Fruit fly (Drosophila melanogaster) whole organism, embryonic: ENCODE data around the gene CG6083.

ENCODE experiments used
- CG10147 ChIP-seq: fragments of 200-800 bp; sonication (Bioruptor generic); optimal IDR thresholded peaks from 2 replicates; lab custom pipeline; 2019; ENCODE audit warnings: missing biosample characterization, mild to moderate bottlenecking, missing genetic modification characterization, moderate library complexity
- CG10321 ChIP-seq: fragments of 200-800 bp; sonication (Bioruptor generic); IDR thresholded peaks from 2 replicates; pipeline ENCODE4 v1.3.6; 2022; ENCODE audit warnings: missing biosample characterization, missing genetic modification characterization
- CG10431 ChIP-seq: fragments of 200-800 bp; sonication (Bioruptor generic); optimal IDR thresholded peaks from 3 replicates; lab custom pipeline; 2018; ENCODE audit warnings: missing biosample characterization, mild to moderate bottlenecking, missing genetic modification characterization
- CG1233 ChIP-seq: fragments of 200-800 bp; sonication (Bioruptor generic); optimal IDR thresholded peaks from 4 replicates; lab custom pipeline; 2018; ENCODE audit warnings: missing biosample characterization, mild to moderate bottlenecking, missing genetic modification characterization
- CG12942 ChIP-seq: fragments of 200-800 bp; sonication (Bioruptor generic); optimal IDR thresholded peaks from 3 replicates; lab custom pipeline; 2016; ENCODE audit warnings: missing biosample characterization, missing genetic modification characterization
- CG13123 ChIP-seq: fragments of 200-800 bp; sonication (Bioruptor generic); optimal IDR thresholded peaks from 2 replicates; lab custom pipeline; 2016; ENCODE audit warnings: missing biosample characterization, missing genetic modification characterization
- CG14014 ChIP-seq: fragments of 200-800 bp; sonication (Bioruptor generic); IDR thresholded peaks from 2 replicates; pipeline ENCODE4 v1.3.6; 2022; ENCODE audit warnings: missing biosample characterization, missing genetic modification characterization
- CG17385 ChIP-seq: fragments of 200-800 bp; sonication (Bioruptor generic); optimal IDR thresholded peaks from 3 replicates; lab custom pipeline; 2018; ENCODE audit warnings: missing biosample characterization, mild to moderate bottlenecking, missing genetic modification characterization
- CG2116 ChIP-seq: fragments of 200-800 bp; sonication (Bioruptor generic); optimal IDR thresholded peaks from 3 replicates; lab custom pipeline; 2018; ENCODE audit warnings: missing biosample characterization, mild to moderate bottlenecking, missing genetic modification characterization
- CG2129 ChIP-seq: fragments of 200-800 bp; sonication (Bioruptor generic); IDR thresholded peaks from 2 replicates; pipeline ENCODE4 v1.3.6; 2022; ENCODE audit warnings: missing biosample characterization, missing genetic modification characterization; ENCODE audit not compliant: partially characterized antibody
- CG30431 ChIP-seq: fragments of 200-800 bp; sonication (Bioruptor generic); optimal IDR thresholded peaks from 2 replicates; lab custom pipeline; 2017; ENCODE audit warnings: missing biosample characterization, missing genetic modification characterization
- CG33213 ChIP-seq: fragments of 200-800 bp; sonication (Bioruptor generic); optimal IDR thresholded peaks from 3 replicates; lab custom pipeline; 2016; ENCODE audit warnings: missing biosample characterization, missing genetic modification characterization
- CG4424 ChIP-seq: fragments of 200-800 bp; sonication (Bioruptor generic); optimal IDR thresholded peaks from 3 replicates; lab custom pipeline; 2016; ENCODE audit warnings: missing biosample characterization, missing genetic modification characterization
- CG6854 ChIP-seq: fragments of 200-800 bp; sonication (Bioruptor generic); optimal IDR thresholded peaks from 3 replicates; lab custom pipeline; 2017; ENCODE audit warnings: missing biosample characterization, mild to moderate bottlenecking, missing genetic modification characterization
- CG7271 ChIP-seq: fragments of 200-800 bp; sonication (Bioruptor generic); optimal IDR thresholded peaks from 2 replicates; lab custom pipeline; 2018; ENCODE audit warnings: missing biosample characterization, mild to moderate bottlenecking, missing genetic modification characterization, moderate library complexity
- CG7928 ChIP-seq: fragments of 200-800 bp; sonication (Bioruptor generic); optimal IDR thresholded peaks from 2 replicates; lab custom pipeline; 2017; ENCODE audit warnings: missing biosample characterization, mild to moderate bottlenecking, missing genetic modification characterization
- CG8924 ChIP-seq: fragments of 200-800 bp; optimal IDR thresholded peaks from 3 replicates; lab custom pipeline; 2019; ENCODE audit warnings: missing biosample characterization, mild to moderate bottlenecking, missing genetic modification characterization, moderate library complexity
- CG9932 ChIP-seq: fragments of 200-800 bp; sonication (Bioruptor generic); IDR thresholded peaks from 2 replicates; pipeline ENCODE4 v1.3.6; 2022; ENCODE audit warnings: missing biosample characterization, missing genetic modification characterization
- CTCF ChIP-seq: fragments of 200-800 bp; sonication (Bioruptor generic); optimal IDR thresholded peaks from 2 replicates; lab custom pipeline; 2017; ENCODE audit warnings: missing biosample characterization, mild to moderate bottlenecking, missing genetic modification characterization, moderate library complexity
- D ChIP-seq, 2 experiments: fragments of 200-800 bp in 1 of 2; fragments of >200 bp in 1 of 2; sonication (Bioruptor generic) in 1 of 2; optimal IDR thresholded peaks; 2 replicates in 1 of 2; 3 replicates in 1 of 2; lab custom pipeline; 2017; ENCODE audit warnings: mild to moderate bottlenecking in 1 of 2, missing biosample characterization in 1 of 2, missing genetic modification characterization in 1 of 2, missing genetic modification reagents in 1 of 2
- Dek ChIP-seq: fragments of 200-800 bp; sonication (Bioruptor generic); optimal IDR thresholded peaks from 3 replicates; lab custom pipeline; 2019; ENCODE audit warnings: missing biosample characterization, mild to moderate bottlenecking, missing genetic modification characterization, moderate library complexity
- Dip3 ChIP-seq: fragments of 200-800 bp; sonication (Bioruptor generic); optimal IDR thresholded peaks from 3 replicates; lab custom pipeline; 2016; ENCODE audit warnings: missing biosample characterization, missing genetic modification characterization
- E2f1 ChIP-seq: fragments of 200-800 bp; sonication (Bioruptor generic); IDR thresholded peaks from 2 replicates; pipeline ENCODE4 v1.3.6; 2022; ENCODE audit warnings: missing biosample characterization, missing genetic modification characterization
- Fer2 ChIP-seq: fragments of 200-800 bp; sonication (Bioruptor generic); optimal IDR thresholded peaks from 2 replicates; lab custom pipeline; 2018; ENCODE audit warnings: missing biosample characterization, mild to moderate bottlenecking, missing genetic modification characterization, moderate library complexity
- HHEX ChIP-seq: fragments of 200-800 bp; sonication (Bioruptor generic); optimal IDR thresholded peaks from 3 replicates; lab custom pipeline; 2017; ENCODE audit warnings: missing biosample characterization, mild to moderate bottlenecking, missing genetic modification characterization, missing genetic modification reagents
- HLH54F ChIP-seq: fragments of 200-800 bp; sonication (Bioruptor generic); optimal IDR thresholded peaks from 3 replicates; lab custom pipeline; 2016; ENCODE audit warnings: missing biosample characterization, missing genetic modification characterization
- Hr51 ChIP-seq, 2 experiments: fragments of 200-800 bp; sonication (Bioruptor generic); optimal IDR thresholded peaks; 2 replicates in 1 of 2; 3 replicates in 1 of 2; lab custom pipeline; 2016 to 2018; ENCODE audit warnings: missing biosample characterization in 2 of 2, missing genetic modification characterization in 2 of 2, mild to moderate bottlenecking in 1 of 2, moderate library complexity in 1 of 2
- Lpt ChIP-seq: fragments of >200 bp; optimal IDR thresholded peaks from 2 replicates; lab custom pipeline; 2018; ENCODE audit warnings: missing biosample characterization, missing genetic modification characterization
- MESR4 ChIP-seq: fragments of 200-800 bp; sonication (Bioruptor generic); optimal IDR thresholded peaks from 2 replicates; lab custom pipeline; 2018; ENCODE audit warnings: missing biosample characterization, mild to moderate bottlenecking, missing genetic modification characterization, moderate library complexity
- Sry-β ChIP-seq: fragments of 200-800 bp; sonication (Bioruptor generic); optimal IDR thresholded peaks from 2 replicates; lab custom pipeline; 2018; ENCODE audit warnings: missing biosample characterization, mild to moderate bottlenecking, missing genetic modification characterization, moderate library complexity
- aop ChIP-seq: fragments of 200-800 bp; sonication (Bioruptor generic); IDR thresholded peaks from 2 replicates; pipeline ENCODE4 v1.3.6; 2022; ENCODE audit warnings: missing biosample characterization, missing genetic modification characterization
- ara ChIP-seq: fragments of 200-800 bp; sonication (Bioruptor generic); IDR thresholded peaks from 2 replicates; pipeline ENCODE4 v1.3.6; 2022; ENCODE audit warnings: missing biosample characterization, missing genetic modification characterization
- bbx ChIP-seq: fragments of 200-800 bp; sonication (Bioruptor generic); IDR thresholded peaks from 2 replicates; pipeline ENCODE4 v1.3.6; 2022; ENCODE audit warnings: missing biosample characterization, missing genetic modification characterization; ENCODE audit not compliant: partially characterized antibody
- croc ChIP-seq: fragments of 200-800 bp; sonication (Bioruptor generic); conservative IDR thresholded peaks from 3 replicates; pipeline ENCODE4 v1.3.6; 2022; ENCODE audit warnings: missing biosample characterization, missing genetic modification characterization
- danr ChIP-seq: fragments of 200-800 bp; sonication (Bioruptor generic); IDR thresholded peaks from 2 replicates; pipeline ENCODE4 v1.3.6; 2022; ENCODE audit warnings: missing biosample characterization, missing genetic modification characterization
- disco-r ChIP-seq: fragments of 200-800 bp; sonication (Bioruptor generic); optimal IDR thresholded peaks from 2 replicates; lab custom pipeline; 2016; ENCODE audit warnings: missing biosample characterization, missing genetic modification characterization
- gro ChIP-seq: fragments of 200-800 bp; sonication (Bioruptor generic); optimal IDR thresholded peaks from 2 replicates; lab custom pipeline; 2016; ENCODE audit warnings: missing biosample characterization, missing genetic modification characterization
- gsb-n ChIP-seq: fragments of 200-800 bp; sonication (Bioruptor generic); optimal IDR thresholded peaks from 3 replicates; lab custom pipeline; 2018; ENCODE audit warnings: missing biosample characterization, mild to moderate bottlenecking, missing genetic modification characterization
- h ChIP-seq: fragments of >200 bp; optimal IDR thresholded peaks from 2 replicates; lab custom pipeline; 2017
- ind ChIP-seq: fragments of 200-800 bp; sonication (Bioruptor generic); optimal IDR thresholded peaks from 3 replicates; lab custom pipeline; 2016; ENCODE audit warnings: missing biosample characterization, missing genetic modification characterization
- jumu ChIP-seq: fragments of 200-800 bp; sonication (Bioruptor generic); optimal IDR thresholded peaks from 3 replicates; lab custom pipeline; 2016; ENCODE audit warnings: missing biosample characterization, missing genetic modification characterization
- lab ChIP-seq: fragments of 200-800 bp; sonication (Bioruptor generic); optimal IDR thresholded peaks from 3 replicates; lab custom pipeline; 2017; ENCODE audit warnings: missing biosample characterization, missing genetic modification characterization, mild to moderate bottlenecking, moderate library complexity, missing genetic modification reagents
- nerfin-2 ChIP-seq: fragments of 200-800 bp; sonication (Bioruptor generic); IDR thresholded peaks from 2 replicates; pipeline ENCODE4 v1.3.6; 2022; ENCODE audit warnings: missing biosample characterization, missing genetic modification characterization; ENCODE audit not compliant: partially characterized antibody
- phol ChIP-seq: fragments of 200-800 bp; sonication (Bioruptor generic); optimal IDR thresholded peaks from 3 replicates; lab custom pipeline; 2018; ENCODE audit warnings: missing biosample characterization, mild to moderate bottlenecking, missing genetic modification characterization, moderate library complexity
- pros ChIP-seq: fragments of 200-800 bp; sonication (Bioruptor generic); optimal IDR thresholded peaks from 3 replicates; lab custom pipeline; 2019; ENCODE audit warnings: missing biosample characterization, mild to moderate bottlenecking, missing genetic modification characterization, moderate library complexity
- ranshi ChIP-seq: fragments of 200-800 bp; sonication (Bioruptor generic); IDR thresholded peaks from 2 replicates; pipeline ENCODE4 v1.3.6; 2022; ENCODE audit warnings: missing biosample characterization, missing genetic modification characterization
- sisA ChIP-seq: fragments of 200-800 bp; sonication (Bioruptor generic); IDR thresholded peaks from 2 replicates; pipeline ENCODE4 v1.3.6; 2022; ENCODE audit warnings: missing biosample characterization, missing genetic modification characterization
- tap ChIP-seq: fragments of 200-800 bp; optimal IDR thresholded peaks from 3 replicates; lab custom pipeline; 2019; ENCODE audit warnings: missing biosample characterization, mild to moderate bottlenecking, missing genetic modification characterization, moderate library complexity
- toy ChIP-seq: fragments of 200-800 bp; sonication (Bioruptor generic); IDR thresholded peaks from 2 replicates; pipeline ENCODE4 v1.3.6; 2022; ENCODE audit warnings: missing biosample characterization, missing genetic modification characterization
- twi ChIP-seq: fragments of 200-800 bp; optimal IDR thresholded peaks from 2 replicates; lab custom pipeline; 2019; ENCODE audit warnings: missing biosample characterization, mild to moderate bottlenecking, missing genetic modification characterization, moderate library complexity
- vvl ChIP-seq: fragments of 200-800 bp; sonication (Bioruptor generic); IDR thresholded peaks from 2 replicates; pipeline ENCODE4 v1.3.6; 2022; ENCODE audit warnings: missing biosample characterization, missing genetic modification characterization

The CG6083 gene

DNA sequence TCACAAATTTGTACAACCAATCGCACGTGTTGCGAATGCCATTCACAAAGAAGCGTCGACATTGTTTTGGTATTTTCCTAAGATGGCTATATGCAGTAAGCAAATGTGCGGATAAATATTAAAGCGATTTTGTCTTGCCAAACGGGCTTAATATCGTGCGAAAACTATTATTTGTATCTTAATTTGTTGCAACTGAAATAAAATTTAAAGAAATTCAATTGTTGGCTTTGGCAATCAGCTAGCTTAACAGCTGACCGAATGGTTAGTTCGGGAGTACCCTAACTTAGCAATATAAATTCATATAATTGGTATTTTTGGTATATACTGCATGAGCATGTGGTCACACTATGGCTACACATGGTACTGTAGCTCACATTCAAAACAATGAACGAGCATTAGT lies 22.5 kb upstream of the CG6083 start, which contains the start of the genes RIOK1 and Polr3H (continued):
- TF ChIP-seq CG4424 (peak; percentile 73), gro (peak; percentile 80), nerfin-2 (GFP tag; lab: Robert Waterston, UW) (no peak), ranshi (GFP tag; lab: Robert Waterston, UW) (peak; percentile 40; the same call in 1 of the 2 replicates), gsb-n (no peak), CG1233 (peak; percentile 55), bbx (GFP tag; lab: Robert Waterston, UW) (0 out of 2 replicates have a peak, but pooled peaks have one; percentile 30), ind (GFP tag; lab: Kevin White, UChicago) (peak; percentile 76), vvl (GFP tag; lab: Robert Waterston, UW) (peak; percentile 64; the same call in 1 of the 2 replicates), pros (GFP tag; lab: Kevin White, UChicago) (no peak), CTCF (GFP tag; lab: Kevin White, UChicago) (no peak), E2f1 (GFP tag; lab: Robert Waterston, UW) (peak; percentile 48), CG7271 (tag; lab: Kevin White, UChicago) (no peak), CG8924 (tag; lab: Kevin White, UChicago) (no peak), CG33213 (GFP tag; lab: Kevin White, UChicago) (peak; percentile 72), HHEX (GFP tag; lab: Kevin White, UChicago) (no peak), phol (tag; lab: Kevin White, UChicago) (peak; percentile 96), CG17385 (GFP tag; lab: Kevin White, UChicago) (peak; percentile 42), CG10321 (no peak), CG14014 (GFP tag; lab: Robert Waterston, UW) (peak; percentile 68), CG6854 (GFP tag; lab: Kevin White, UChicago) (no peak), Hr51 (GFP tag; optimal IDR thresholded peaks at IDR 0.05; lab: Kevin White, UChicago) (peak in 1 of 2 experiments; percentile 63), Dek (tag; lab: Kevin White, UChicago) (no peak), CG10147 (GFP tag; lab: Kevin White, UChicago) (no peak), MESR4 (GFP tag; lab: Kevin White, UChicago) (peak; percentile 15), CG10431 (GFP tag; lab: Kevin White, UChicago) (no peak), lab (GFP tag; lab: Kevin White, UChicago) (no peak), CG30431 (GFP tag; lab: Kevin White, UChicago) (peak; percentile 33), D (optimal IDR thresholded peaks at IDR 0.05; lab: Kevin White, UChicago) (no peak), D (GFP tag; optimal IDR thresholded peaks at IDR 0.05; lab: Kevin White, UChicago) (no peak), Lpt (GFP tag; lab: Kevin White, UChicago) (no peak), Sry-β (GFP tag; lab: Kevin White, UChicago) (peak; percentile 56), ara (GFP tag; lab: Robert Waterston, UW) (peak; percentile 21; the same call in 1 of the 2 replicates), aop (GFP tag; lab: Robert Waterston, UW) (no peak), CG7928 (no peak), sisA (GFP tag; lab: Robert Waterston, UW) (peak; percentile 56), twi (tag; lab: Kevin White, UChicago) (no peak), CG12942 (GFP tag; lab: Kevin White, UChicago) (peak; percentile 75), Fer2 (tag; lab: Kevin White, UChicago) (no peak), toy (GFP tag; lab: Robert Waterston, UW) (no peak), tap (tag; lab: Kevin White, UChicago) (no peak), HLH54F (GFP tag; lab: Kevin White, UChicago) (peak; percentile 80), CG9932 (peak; percentile 79), danr (GFP tag; lab: Robert Waterston, UW) (no peak), CG13123 (GFP tag; lab: Kevin White, UChicago) (peak; percentile 65), Dip3 (GFP tag; lab: Kevin White, UChicago) (peak; percentile 79), jumu (GFP tag; lab: Kevin White, UChicago) (peak; percentile 38), CG2129 (GFP tag; lab: Robert Waterston, UW) (no peak), CG2116 (GFP tag; lab: Kevin White, UChicago) (peak; percentile 53), h (lab: Kevin White, UChicago) (no peak), disco-r (GFP tag; lab: Kevin White, UChicago) (peak; percentile 27), croc (GFP tag; lab: Robert Waterston, UW) (no peak)
